Worm (Caenorhabditis elegans) whole organism, late embryonic: Measurements from ENCODE around the gene pfas-1.

Experiments
- C08G9.2 ChIP-seq: sonication (generic microtip); optimal IDR thresholded peaks from 2 replicates; lab custom pipeline; 2016; ENCODE audit warnings: mild to moderate bottlenecking, missing genetic modification characterization, moderate library complexity, missing compliant biosample characterization
- C38D4.7 ChIP-seq: fragments of 200-800 bp; sonication (Bioruptor generic); optimal IDR thresholded peaks from 2 replicates; lab custom pipeline; 2018; ENCODE audit warnings: mild to moderate bottlenecking, missing genetic modification characterization, moderate library complexity, missing compliant biosample characterization
- F13H6.1 ChIP-seq: sonication (generic microtip); optimal IDR thresholded peaks from 2 replicates; lab custom pipeline; 2016; ENCODE audit warnings: missing genetic modification characterization, missing compliant biosample characterization
- K02D7.2 ChIP-seq: sonication (generic microtip); optimal IDR thresholded peaks from 2 replicates; lab custom pipeline; 2017; ENCODE audit warnings: mild to moderate bottlenecking, missing genetic modification characterization, missing compliant biosample characterization
- ahr-1 ChIP-seq: sonication (generic microtip); optimal IDR thresholded peaks from 2 replicates; lab custom pipeline; 2016; ENCODE audit warnings: missing genetic modification characterization, missing compliant biosample characterization
- ama-1 ChIP-seq: fragments of 150-350 bp; optimal IDR thresholded peaks from 2 replicates; lab custom pipeline; 2014
- ceh-19 ChIP-seq: fragments of 200-800 bp; sonication (Bioruptor generic); optimal IDR thresholded peaks from 2 replicates; lab custom pipeline; 2018; ENCODE audit warnings: mild to moderate bottlenecking, missing genetic modification characterization, missing compliant biosample characterization
- ceh-30 ChIP-seq: fragments of 150-350 bp; optimal IDR thresholded peaks from 2 replicates; lab custom pipeline; 2014; ENCODE audit warnings: missing biosample characterization, missing genetic modification characterization
- ceh-31 ChIP-seq: sonication (generic microtip); optimal IDR thresholded peaks from 2 replicates; lab custom pipeline; 2016; ENCODE audit warnings: missing genetic modification characterization, missing compliant biosample characterization
- ceh-45 ChIP-seq: fragments of 200-800 bp; sonication (Bioruptor generic); IDR thresholded peaks from 2 replicates; pipeline ENCODE4 v1.3.6; 2022; ENCODE audit warnings: missing genetic modification reagents, missing genetic modification characterization, missing compliant biosample characterization
- ceh-9 ChIP-seq: sonication (generic microtip); optimal IDR thresholded peaks from 2 replicates; lab custom pipeline; 2016; ENCODE audit warnings: mild to moderate bottlenecking, missing genetic modification characterization, inconsistent platforms, missing compliant biosample characterization
- dve-1 ChIP-seq: sonication (generic microtip); optimal IDR thresholded peaks from 2 replicates; lab custom pipeline; 2017; ENCODE audit warnings: antibody characterized with exemption, mild to moderate bottlenecking, missing genetic modification characterization, missing compliant biosample characterization
- elt-2 ChIP-seq: sonication (generic microtip); optimal IDR thresholded peaks from 2 replicates; lab custom pipeline; 2016; ENCODE audit warnings: missing genetic modification reagents, missing genetic modification characterization, missing compliant biosample characterization
- eyg-1 ChIP-seq: sonication (generic microtip); optimal IDR thresholded peaks from 2 replicates; lab custom pipeline; 2016; ENCODE audit warnings: missing genotype, missing genetic modification characterization, missing compliant biosample characterization
- fax-1 ChIP-seq: sonication (generic microtip); optimal IDR thresholded peaks from 2 replicates; lab custom pipeline; 2016; ENCODE audit warnings: missing genotype, missing genetic modification characterization, missing compliant biosample characterization
- fkh-6 ChIP-seq: sonication (generic microtip); optimal IDR thresholded peaks from 2 replicates; lab custom pipeline; 2016; ENCODE audit warnings: missing genetic modification characterization, missing compliant biosample characterization
- gmeb-2 ChIP-seq: sonication (generic microtip); optimal IDR thresholded peaks from 2 replicates; lab custom pipeline; 2016; ENCODE audit warnings: missing genetic modification characterization, inconsistent platforms, missing compliant biosample characterization
- hlh-15 ChIP-seq: sonication (generic microtip); optimal IDR thresholded peaks from 2 replicates; lab custom pipeline; 2016; ENCODE audit warnings: missing genetic modification characterization, missing compliant biosample characterization
- hlh-30 ChIP-seq: sonication (generic microtip); optimal IDR thresholded peaks from 2 replicates; lab custom pipeline; 2017; ENCODE audit warnings: antibody characterized with exemption, missing genetic modification characterization, missing compliant biosample characterization; ENCODE audit not compliant: insufficient read depth
- hlh-6 ChIP-seq: sonication (generic microtip); optimal IDR thresholded peaks from 2 replicates; lab custom pipeline; 2016; ENCODE audit warnings: missing genotype, missing genetic modification characterization, missing compliant biosample characterization
- lim-6 ChIP-seq: sonication (generic microtip); optimal IDR thresholded peaks from 2 replicates; lab custom pipeline; 2016; ENCODE audit warnings: missing genetic modification characterization, missing compliant biosample characterization
- lin-11 ChIP-seq: fragments of 200-800 bp; sonication (Bioruptor generic); optimal IDR thresholded peaks from 2 replicates; lab custom pipeline; 2018; ENCODE audit warnings: mild to moderate bottlenecking, missing genetic modification characterization, missing compliant biosample characterization
- nfya-1 ChIP-seq: sonication (generic microtip); optimal IDR thresholded peaks from 2 replicates; lab custom pipeline; 2017; ENCODE audit warnings: missing genetic modification characterization, mild to moderate bottlenecking, missing compliant biosample characterization, antibody characterized with exemption, moderate library complexity
- nhr-11 ChIP-seq: fragments of 150-350 bp; optimal IDR thresholded peaks from 2 replicates; lab custom pipeline; 2014; ENCODE audit warnings: missing biosample characterization, missing genetic modification characterization
- npax-4 ChIP-seq: sonication (generic microtip); optimal IDR thresholded peaks from 2 replicates; lab custom pipeline; 2016; ENCODE audit warnings: missing genetic modification characterization, missing compliant biosample characterization
- pag-3 ChIP-seq: sonication (generic microtip); optimal IDR thresholded peaks from 2 replicates; lab custom pipeline; 2016; ENCODE audit warnings: missing compliant biosample characterization, missing genetic modification characterization, borderline replicate concordance
- pat-9 ChIP-seq: fragments of 200-800 bp; sonication (Bioruptor generic); optimal IDR thresholded peaks from 2 replicates; lab custom pipeline; 2018; ENCODE audit warnings: mild to moderate bottlenecking, missing genetic modification characterization, moderate library complexity, missing compliant biosample characterization
- pha-2 ChIP-seq: sonication (generic microtip); optimal IDR thresholded peaks from 2 replicates; lab custom pipeline; 2017; ENCODE audit warnings: mild to moderate bottlenecking, missing genetic modification characterization, missing compliant biosample characterization
- pha-4 ChIP-seq: fragments of 150-350 bp; optimal IDR thresholded peaks from 2 replicates; lab custom pipeline; 2018; ENCODE audit warnings: missing biosample characterization, missing genetic modification reagents, missing genetic modification characterization
- sdc-2 ChIP-seq: sonication (generic microtip); optimal IDR thresholded peaks from 2 replicates; lab custom pipeline; 2016; ENCODE audit warnings: missing genotype, missing genetic modification characterization, missing compliant biosample characterization
- sox-2 ChIP-seq: fragments of 200-800 bp; sonication (Bioruptor generic); IDR thresholded peaks from 2 replicates; pipeline ENCODE4 v1.3.6; 2022; ENCODE audit warnings: missing genetic modification reagents, missing genetic modification characterization, missing compliant biosample characterization
- sox-4 ChIP-seq: sonication (generic microtip); optimal IDR thresholded peaks from 2 replicates; lab custom pipeline; 2017; ENCODE audit warnings: mild to moderate bottlenecking, missing genetic modification characterization, inconsistent platforms, missing compliant biosample characterization
- tbx-2 ChIP-seq: sonication (generic microtip); optimal IDR thresholded peaks from 2 replicates; lab custom pipeline; 2016; ENCODE audit warnings: missing genetic modification characterization, missing compliant biosample characterization
- unc-42 ChIP-seq: sonication (generic microtip); optimal IDR thresholded peaks from 2 replicates; lab custom pipeline; 2016; ENCODE audit warnings: missing genotype, missing genetic modification characterization, missing compliant biosample characterization
- unc-55 ChIP-seq: sonication (generic microtip); optimal IDR thresholded peaks from 2 replicates; lab custom pipeline; 2017; ENCODE audit warnings: missing biosample characterization, missing genetic modification reagents, missing genetic modification characterization
- unc-86 ChIP-seq: sonication (generic microtip); optimal IDR thresholded peaks from 2 replicates; lab custom pipeline; 2016; ENCODE audit warnings: missing genetic modification characterization, missing compliant biosample characterization
- ztf-16 ChIP-seq: sonication (generic microtip); optimal IDR thresholded peaks from 2 replicates; lab custom pipeline; 2017; ENCODE audit warnings: missing genetic modification characterization, missing compliant biosample characterization

The pfas-1 gene

DNA sequence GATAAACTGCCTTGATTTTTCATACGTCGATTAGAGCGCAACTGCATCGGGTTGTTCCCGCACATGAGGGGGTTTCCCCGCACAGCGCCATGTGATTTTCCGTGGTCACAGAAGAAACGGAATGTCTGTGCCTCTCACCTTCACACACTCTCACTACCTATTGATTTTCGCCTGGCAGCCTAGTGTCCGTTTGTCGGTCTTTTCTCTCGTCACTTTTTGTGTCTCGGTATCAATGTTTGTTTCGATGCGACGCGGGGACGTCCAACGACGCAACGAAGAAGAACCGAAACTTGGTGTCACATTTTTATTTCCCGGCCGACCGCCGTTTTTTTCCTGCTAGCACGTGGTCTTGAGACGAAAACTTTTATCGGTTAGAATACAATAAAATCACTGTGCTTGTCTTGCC lies 6.3 kb upstream of the pfas-1 start (continued):
- TF ChIP-seq F13H6.1 (tag; lab: Kevin White, UChicago), result peak; percentile 85
- no peak for TF ChIP-seq ama-1
- no peak for TF ChIP-seq hlh-15
- no peak for TF ChIP-seq K02D7.2 (tag; lab: Kevin White, UChicago)
- TF ChIP-seq ceh-9, result no peak
- TF ChIP-seq ztf-16 (tag; lab: Kevin White, UChicago), result no peak
- no peak for TF ChIP-seq ahr-1 (tag; lab: Kevin White, UChicago)
- TF ChIP-seq nhr-11 (tag; lab: Kevin White, UChicago), result no peak
- peak; percentile 91 for TF ChIP-seq tbx-2 (tag; lab: Kevin White, UChicago)
- TF ChIP-seq pat-9 (tag; lab: Kevin White, UChicago), result peak; percentile 24
- peak; percentile 99 for TF ChIP-seq hlh-30 (tag; lab: Kevin White, UChicago)
- TF ChIP-seq ceh-31, result peak; percentile 83
- peak; percentile 7 for TF ChIP-seq ceh-19 (GFP tag; lab: Kevin White, UChicago)
- TF ChIP-seq lin-11 (tag; lab: Kevin White, UChicago), result no peak
- TF ChIP-seq fax-1 (tag; lab: Kevin White, UChicago), result no peak
- no peak for TF ChIP-seq sox-4 (tag; lab: Kevin White, UChicago)

ce11 chrIII:4647878-4648277 lies 4.8 kb upstream of the pfas-1 start, which contains the start of gene T23F11.6:
Gene T23F11.6, minus strand, starts transcription at chrIII:4647922.
- TF ChIP-seq fax-1 (tag; lab: Kevin White, UChicago) (no peak), elt-2 (no peak), pha-2 (tag; lab: Kevin White, UChicago) (no peak), sdc-2 (no peak), pat-9 (tag; lab: Kevin White, UChicago) (no peak), gmeb-2 (tag; lab: Kevin White, UChicago) (no peak), F13H6.1 (tag; lab: Kevin White, UChicago) (no peak), lim-6 (no peak), ceh-30 (tag; lab: Kevin White, UChicago) (no peak), eyg-1 (tag; lab: Kevin White, UChicago) (no peak)
- TF ChIP-seq, all 69 proteins: peak for 0

DNA sequence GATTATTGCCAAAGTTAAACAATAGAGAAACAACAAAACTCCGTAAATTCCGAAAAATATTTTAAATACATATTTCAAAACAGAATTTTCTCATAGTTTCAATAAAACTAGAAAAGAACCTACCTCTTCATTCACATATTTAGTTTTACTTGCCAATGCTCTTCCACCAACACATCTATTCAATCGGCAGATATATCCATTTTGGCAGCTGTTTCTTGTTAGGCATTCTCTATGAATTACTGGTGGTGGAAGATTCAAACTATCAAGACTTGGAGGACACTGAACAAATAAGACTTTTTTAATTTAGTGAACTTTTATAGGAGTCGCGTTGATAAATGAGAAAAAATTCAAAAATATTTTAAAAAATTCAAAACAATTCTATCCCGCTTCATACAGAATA lies 4.2 kb upstream of the pfas-1 start:
- TF ChIP-seq fkh-6 (tag; lab: Kevin White, UChicago) (no peak), hlh-6 (tag; lab: Kevin White, UChicago) (no peak), F13H6.1 (tag; lab: Kevin White, UChicago) (no peak), C38D4.7 (no peak), unc-55 (GFP tag; lab: Kevin White, UChicago) (no peak), sox-2 (no peak), unc-42 (no peak), npax-4 (tag; lab: Kevin White, UChicago) (no peak), pha-2 (tag; lab: Kevin White, UChicago) (no peak), C08G9.2 (no peak), eyg-1 (tag; lab: Kevin White, UChicago) (no peak), nfya-1 (tag; lab: Kevin White, UChicago) (no peak)

DNA sequence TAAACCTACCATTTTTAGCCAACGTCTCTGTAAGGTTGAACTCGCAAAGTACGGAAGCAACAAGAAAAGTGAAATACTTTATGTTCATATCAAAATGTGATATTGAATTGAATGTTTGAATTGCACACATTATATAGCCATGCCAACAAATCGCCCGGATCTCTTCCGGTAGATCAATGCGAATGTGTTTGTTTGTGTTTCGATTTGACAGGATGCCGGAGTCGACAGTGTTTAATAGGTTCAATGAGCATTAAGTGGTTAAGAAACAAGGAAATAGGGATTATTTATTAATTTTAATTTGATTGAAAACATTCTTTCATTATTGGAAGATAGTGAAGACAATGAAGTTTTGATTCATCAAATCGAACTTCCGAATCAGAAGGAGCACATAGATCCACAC lies 3.1 kb upstream of the pfas-1 start, which contains the start of gene pqn-29:
TSS of gene pqn-29 (minus strand) at position 101 of the 400 bp plus-strand sequence.
- TF ChIP-seq pha-4 (tag; lab: Kevin White, UChicago), result no peak
- TF ChIP-seq dve-1, result no peak
- no peak for TF ChIP-seq fkh-6 (tag; lab: Kevin White, UChicago)
- no peak for TF ChIP-seq unc-86 (tag; lab: Kevin White, UChicago)
- TF ChIP-seq pag-3 (tag; lab: Kevin White, UChicago), result no peak
- TF ChIP-seq C38D4.7, result no peak
- no peak for TF ChIP-seq F13H6.1 (tag; lab: Kevin White, UChicago)
- no peak for TF ChIP-seq ceh-19 (GFP tag; lab: Kevin White, UChicago)
- TF ChIP-seq unc-42, result no peak
- TF ChIP-seq ceh-45 (GFP tag; lab: Robert Waterston, UW), result no peak
- TF ChIP-seq ceh-31, result no peak
- TF ChIP-seq ceh-9, result no peak
- TF ChIP-seq unc-55 (GFP tag; lab: Kevin White, UChicago), result no peak
